Worm (Caenorhabditis elegans) whole organism, late embryonic: ENCODE results near the gene ubc-24.
"Not testable (repeated sequence)": the region's sequence is repeated elsewhere in the genome, so short reads cannot be mapped to it uniquely, and the experiment has no call there.

ENCODE experiments used
- F13H6.1 ChIP-seq: sonication (generic microtip); optimal IDR thresholded peaks from 2 replicates; lab custom pipeline; 2016; ENCODE audit warnings: missing genetic modification characterization, missing compliant biosample characterization
- K02D7.2 ChIP-seq: sonication (generic microtip); optimal IDR thresholded peaks from 2 replicates; lab custom pipeline; 2017; ENCODE audit warnings: mild to moderate bottlenecking, missing genetic modification characterization, missing compliant biosample characterization
- K09A11.1 ChIP-seq: sonication (generic microtip); optimal IDR thresholded peaks from 2 replicates; lab custom pipeline; 2017; ENCODE audit warnings: antibody characterized with exemption, mild to moderate bottlenecking, missing genetic modification characterization, missing compliant biosample characterization; ENCODE audit not compliant: insufficient read depth
- ahr-1 ChIP-seq: sonication (generic microtip); optimal IDR thresholded peaks from 2 replicates; lab custom pipeline; 2016; ENCODE audit warnings: missing genetic modification characterization, missing compliant biosample characterization
- ceh-14 ChIP-seq: sonication (generic microtip); optimal IDR thresholded peaks from 2 replicates; lab custom pipeline; 2016; ENCODE audit warnings: missing genotype, missing genetic modification characterization, missing compliant biosample characterization
- ceh-2 ChIP-seq: sonication (generic microtip); optimal IDR thresholded peaks from 2 replicates; lab custom pipeline; 2016; ENCODE audit warnings: missing genotype, missing genetic modification characterization, missing compliant biosample characterization
- ceh-22 ChIP-seq: sonication (generic microtip); optimal IDR thresholded peaks from 2 replicates; lab custom pipeline; 2017; ENCODE audit warnings: missing biosample characterization, missing genetic modification characterization
- ceh-34 ChIP-seq: sonication (generic microtip); optimal IDR thresholded peaks from 2 replicates; lab custom pipeline; 2016; ENCODE audit warnings: mild to moderate bottlenecking, missing genetic modification characterization, missing compliant biosample characterization
- ceh-45 ChIP-seq: fragments of 200-800 bp; sonication (Bioruptor generic); IDR thresholded peaks from 2 replicates; pipeline ENCODE4 v1.3.6; 2022; ENCODE audit warnings: missing genetic modification reagents, missing genetic modification characterization, missing compliant biosample characterization
- dve-1 ChIP-seq: sonication (generic microtip); optimal IDR thresholded peaks from 2 replicates; lab custom pipeline; 2017; ENCODE audit warnings: antibody characterized with exemption, mild to moderate bottlenecking, missing genetic modification characterization, missing compliant biosample characterization
- elt-2 ChIP-seq: sonication (generic microtip); optimal IDR thresholded peaks from 2 replicates; lab custom pipeline; 2016; ENCODE audit warnings: missing genetic modification reagents, missing genetic modification characterization, missing compliant biosample characterization
- elt-4 ChIP-seq: sonication (generic microtip); optimal IDR thresholded peaks from 2 replicates; lab custom pipeline; 2016; ENCODE audit warnings: missing genetic modification characterization, missing compliant biosample characterization
- ets-4 ChIP-seq: sonication (generic microtip); optimal IDR thresholded peaks from 2 replicates; lab custom pipeline; 2016; ENCODE audit warnings: missing genetic modification characterization, missing compliant biosample characterization
- nfya-1 ChIP-seq: sonication (generic microtip); optimal IDR thresholded peaks from 2 replicates; lab custom pipeline; 2017; ENCODE audit warnings: missing genetic modification characterization, mild to moderate bottlenecking, missing compliant biosample characterization, antibody characterized with exemption, moderate library complexity
- pha-4 ChIP-seq: fragments of 150-350 bp; optimal IDR thresholded peaks from 2 replicates; lab custom pipeline; 2018; ENCODE audit warnings: missing biosample characterization, missing genetic modification reagents, missing genetic modification characterization
- ref-2 ChIP-seq: sonication (generic microtip); optimal IDR thresholded peaks from 2 replicates; lab custom pipeline; 2016; ENCODE audit warnings: missing genetic modification characterization, missing compliant biosample characterization
- sdc-2 ChIP-seq: sonication (generic microtip); optimal IDR thresholded peaks from 2 replicates; lab custom pipeline; 2016; ENCODE audit warnings: missing genotype, missing genetic modification characterization, missing compliant biosample characterization
- sox-2 ChIP-seq: fragments of 200-800 bp; sonication (Bioruptor generic); IDR thresholded peaks from 2 replicates; pipeline ENCODE4 v1.3.6; 2022; ENCODE audit warnings: missing genetic modification reagents, missing genetic modification characterization, missing compliant biosample characterization
- sox-4 ChIP-seq: sonication (generic microtip); optimal IDR thresholded peaks from 2 replicates; lab custom pipeline; 2017; ENCODE audit warnings: mild to moderate bottlenecking, missing genetic modification characterization, inconsistent platforms, missing compliant biosample characterization
- tbx-2 ChIP-seq: sonication (generic microtip); optimal IDR thresholded peaks from 2 replicates; lab custom pipeline; 2016; ENCODE audit warnings: missing genetic modification characterization, missing compliant biosample characterization
- ttx-3 ChIP-seq: sonication (generic microtip); optimal IDR thresholded peaks from 2 replicates; lab custom pipeline; 2016; ENCODE audit warnings: missing genetic modification reagents, missing genetic modification characterization, missing compliant biosample characterization
- unc-55 ChIP-seq: sonication (generic microtip); optimal IDR thresholded peaks from 2 replicates; lab custom pipeline; 2017; ENCODE audit warnings: missing biosample characterization, missing genetic modification reagents, missing genetic modification characterization
- zip-5 ChIP-seq: sonication (generic microtip); optimal IDR thresholded peaks from 2 replicates; lab custom pipeline; 2016; ENCODE audit warnings: missing genetic modification characterization, missing compliant biosample characterization

The ubc-24 gene

DNA sequence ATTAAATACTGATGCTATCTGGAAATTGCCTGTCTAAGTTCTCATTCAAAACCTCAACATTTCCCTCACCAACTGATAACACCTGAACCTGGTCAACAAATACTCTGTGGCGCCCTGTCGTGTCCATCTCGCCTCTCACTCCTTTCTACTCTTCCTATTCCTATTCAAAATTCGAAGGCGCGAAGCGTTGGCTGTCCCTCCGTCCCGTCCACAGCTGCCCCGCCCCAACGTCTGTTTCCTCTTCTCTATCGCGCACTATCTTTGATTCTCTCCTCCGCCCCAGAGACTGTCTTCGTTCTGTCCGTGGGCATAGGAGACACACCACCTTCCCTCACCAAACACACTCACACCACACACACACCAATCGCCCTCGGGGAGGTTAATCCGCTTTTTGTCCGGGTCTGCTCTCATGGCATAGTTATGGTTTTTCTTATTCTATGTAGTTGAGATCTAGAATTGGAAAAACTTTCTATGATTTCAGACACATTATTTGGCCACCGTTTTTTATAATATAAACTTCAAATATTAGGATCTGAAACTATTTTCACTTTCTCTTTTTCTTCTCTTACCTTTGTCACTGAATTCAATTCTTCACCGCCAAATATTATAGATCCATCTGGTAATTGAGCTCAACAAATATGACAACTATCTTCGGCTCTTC lies 6.8 kb downstream of the ubc-24 start, which contains the start of gene efl-3:
Gene efl-3, plus strand, starts transcription at position 611 of the 661 bp plus-strand sequence.
- TF ChIP-seq nfya-1 (tag; lab: Kevin White, UChicago), result peak; percentile 22
- TF ChIP-seq ceh-2 (tag; lab: Kevin White, UChicago), result peak; percentile 22
- TF ChIP-seq sdc-2 (tag; lab: Kevin White, UChicago), result peak; percentile 1
- no peak for TF ChIP-seq dve-1 (tag; lab: Kevin White, UChicago)
- TF ChIP-seq K02D7.2 (tag; lab: Kevin White, UChicago), result no peak
- peak; percentile 23; the same call in 1 of the 2 replicates for TF ChIP-seq ceh-45 (GFP tag; lab: Robert Waterston, UW)
- TF ChIP-seq ref-2 (tag; lab: Kevin White, UChicago), result peak; percentile 42
- peak; percentile 25 for TF ChIP-seq tbx-2 (tag; lab: Kevin White, UChicago)
- TF ChIP-seq K09A11.1 (tag; lab: Kevin White, UChicago), result no peak
- peak; percentile 36 for TF ChIP-seq ceh-34

DNA sequence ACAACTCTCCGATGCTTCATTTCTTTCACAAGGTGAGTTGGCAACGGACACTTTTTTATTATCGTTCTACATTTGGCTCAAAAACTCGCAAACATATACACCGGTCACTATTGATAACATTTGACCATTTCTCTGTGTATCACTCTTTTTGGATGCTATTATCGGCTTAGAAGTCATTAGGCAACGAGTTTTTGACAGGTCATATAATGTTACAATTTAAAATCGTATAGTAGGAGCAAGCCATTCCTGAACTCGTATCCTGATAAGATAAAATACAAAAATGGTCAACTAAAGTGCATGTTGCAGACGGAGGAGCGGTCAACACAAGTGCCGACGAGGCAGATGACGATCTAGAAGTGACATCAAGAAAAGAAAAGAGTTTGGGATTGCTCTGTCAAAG lies 7.5 kb downstream of the ubc-24 start:
- no peak for TF ChIP-seq sox-4 (tag; lab: Kevin White, UChicago)
- TF ChIP-seq elt-2 (tag; lab: Kevin White, UChicago), result peak; percentile 65
- TF ChIP-seq, all 69 proteins: peak for 1

- TF ChIP-seq tbx-2 (tag; lab: Kevin White, UChicago) (peak; percentile 60), K02D7.2 (tag; lab: Kevin White, UChicago) (no peak), unc-55 (GFP tag; lab: Kevin White, UChicago) (peak; percentile 1)
Observed at ce11 chrII:8415035-8415434, 9.6 kb downstream of the ubc-24 start.

DNA sequence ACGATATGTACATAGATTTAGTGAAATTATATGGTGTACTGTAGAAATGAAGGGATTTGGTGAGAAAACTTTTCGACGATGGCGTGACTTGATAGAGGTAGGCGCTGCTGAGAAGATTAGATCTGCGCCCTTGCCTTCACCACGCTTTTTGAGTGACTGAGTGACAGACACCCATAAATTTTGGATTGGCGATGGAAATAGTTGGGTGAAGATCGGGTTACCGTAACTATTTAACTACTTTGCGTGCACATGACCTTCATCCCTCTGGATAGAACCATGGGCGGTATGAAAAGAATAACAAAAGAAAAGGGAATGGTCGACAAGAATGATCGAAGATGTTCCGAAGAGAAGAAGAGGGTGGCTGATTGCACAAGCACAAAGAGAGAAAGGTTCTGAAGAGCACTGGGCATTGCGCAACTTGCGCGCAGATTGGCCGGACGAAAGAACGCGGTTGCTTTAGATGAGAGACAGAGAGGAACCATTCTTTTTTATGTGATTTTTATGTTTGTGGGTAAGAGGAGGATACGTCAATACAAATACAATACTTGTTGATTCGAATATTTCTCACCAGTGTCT lies 10.1 kb downstream of the ubc-24 start:
- peak; percentile 1 for TF ChIP-seq elt-2 (tag; lab: Kevin White, UChicago)
- TF ChIP-seq sox-2 (GFP tag; lab: Robert Waterston, UW), result peak; percentile 22; the same call in 1 of the 2 replicates
- no peak for TF ChIP-seq F13H6.1

ce11 chrII:8417059-8417668 lies 11.8 kb downstream of the ubc-24 start, which contains the start of gene fdgt-2:
Gene fdgt-2 (plus strand): TSS chrII:8417618.
- TF ChIP-seq K09A11.1 (tag; lab: Kevin White, UChicago) (no peak), unc-55 (GFP tag; lab: Kevin White, UChicago) (peak; percentile 60), ceh-14 (tag; lab: Kevin White, UChicago) (no peak), ceh-22 (tag; lab: Kevin White, UChicago) (no peak)

ce11 chrII:8419015-8419414 lies 13.6 kb downstream of the ubc-24 start:
- TF ChIP-seq pha-4 (no peak), ets-4 (tag; lab: Kevin White, UChicago) (no peak), zip-5 (tag; lab: Kevin White, UChicago) (no peak), K09A11.1 (tag; lab: Kevin White, UChicago) (no peak), ahr-1 (tag; lab: Kevin White, UChicago) (no peak)
- TF ChIP-seq, all 69 proteins: peak for 0

DNA sequence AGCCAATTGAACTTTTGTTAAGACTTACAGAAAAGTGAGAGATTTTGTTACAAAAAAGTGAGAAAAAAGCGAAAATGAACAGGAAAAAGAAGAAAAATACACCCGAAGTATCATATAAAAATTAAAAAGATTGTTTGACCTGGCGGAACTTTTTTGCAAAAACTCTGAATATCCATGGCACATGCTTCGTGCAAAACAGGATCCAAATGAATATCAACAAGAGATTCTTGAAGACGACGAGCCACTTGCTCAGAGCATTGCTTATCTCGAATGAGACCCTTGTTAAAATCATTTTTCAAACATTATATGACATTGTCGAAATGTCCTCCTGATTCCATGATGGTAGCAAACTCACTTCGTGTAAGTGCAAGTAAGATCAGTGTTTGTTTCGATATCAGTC lies 14.4 kb downstream of the ubc-24 start, which contains the start of gene F14E5.8:
Gene F14E5.8, plus strand, starts transcription at position 301 of the 400 bp plus-strand sequence.
- not testable (repeated sequence) for TF ChIP-seq sox-4, elt-4, ttx-3 (tag; lab: Kevin White, UChicago)
